Worm (Caenorhabditis elegans) whole organism, L1 larva: ENCODE measurements around the gene F36F12.2.

Experiments used
- C04F5.9 ChIP-seq: sonication (generic microtip); optimal IDR thresholded peaks from 2 replicates; lab custom pipeline; 2016; ENCODE audit warnings: missing genetic modification characterization, missing compliant biosample characterization
- C16A3.4 ChIP-seq: fragments of 150-350 bp; optimal IDR thresholded peaks from 2 replicates; lab custom pipeline; 2014; ENCODE audit warnings: missing biosample characterization, missing genetic modification characterization
- aha-1 ChIP-seq: fragments of 150-350 bp; optimal IDR thresholded peaks from 2 replicates; lab custom pipeline; 2014; ENCODE audit warnings: missing biosample characterization, missing genetic modification characterization
- aly-2 ChIP-seq: fragments of 150-350 bp; optimal IDR thresholded peaks from 2 replicates; lab custom pipeline; 2014; ENCODE audit warnings: missing biosample characterization, missing genetic modification characterization
- ama-1 ChIP-seq: fragments of 150-350 bp; optimal IDR thresholded peaks from 2 replicates; lab custom pipeline; 2014
- blmp-1 ChIP-seq: fragments of 150-350 bp; optimal IDR thresholded peaks from 2 replicates; lab custom pipeline; 2014; ENCODE audit warnings: missing biosample characterization, missing genetic modification characterization
- ceh-63 ChIP-seq: fragments of 200-800 bp; sonication (Bioruptor generic); optimal IDR thresholded peaks from 2 replicates; lab custom pipeline; 2018; ENCODE audit warnings: mild to moderate bottlenecking, missing genetic modification characterization, missing compliant biosample characterization
- ceh-8 ChIP-seq: fragments of 200-800 bp; sonication (Bioruptor generic); optimal IDR thresholded peaks from 2 replicates; lab custom pipeline; 2018; ENCODE audit warnings: mild to moderate bottlenecking, missing genetic modification characterization, moderate library complexity, missing compliant biosample characterization
- ceh-82 ChIP-seq, 3 experiments: fragments of 150-350 bp in 1 of 3; sonication (generic microtip) in 2 of 3; optimal IDR thresholded peaks; 2 replicates each; lab custom pipeline; 2014 to 2017; ENCODE audit warnings: missing biosample characterization in 3 of 3, missing genetic modification characterization in 3 of 3
- ceh-88 ChIP-seq: fragments of 200-800 bp; sonication (Bioruptor generic); IDR thresholded peaks from 2 replicates; pipeline ENCODE4 v1.3.6; 2022; ENCODE audit warnings: missing genetic modification characterization, missing compliant biosample characterization
- ceh-90 ChIP-seq: sonication (generic microtip); optimal IDR thresholded peaks from 2 replicates; lab custom pipeline; 2016; ENCODE audit warnings: missing genetic modification characterization, missing compliant biosample characterization
- ces-1 ChIP-seq: fragments of 150-350 bp; optimal IDR thresholded peaks from 2 replicates; lab custom pipeline; 2014; ENCODE audit warnings: missing biosample characterization, missing genetic modification reagents, missing genetic modification characterization
- dsc-1 ChIP-seq: sonication (generic microtip); optimal IDR thresholded peaks from 2 replicates; lab custom pipeline; 2016; ENCODE audit warnings: mild to moderate bottlenecking, missing genetic modification characterization, missing compliant biosample characterization
- egl-13 ChIP-seq: sonication (generic microtip); optimal IDR thresholded peaks from 2 replicates; lab custom pipeline; 2016; ENCODE audit warnings: missing genotype, missing genetic modification reagents, missing genetic modification characterization, missing compliant biosample characterization
- elt-3 ChIP-seq, 6 experiments: fragments of 150-350 bp in 1 of 6; sonication (generic microtip); optimal IDR thresholded peaks; 2 replicates each; lab custom pipeline; 2017 to 2018; ENCODE audit warnings: missing biosample characterization in 6 of 6, missing genetic modification characterization in 6 of 6, inconsistent platforms in 1 of 6
- fkh-4 ChIP-seq: sonication (generic microtip); optimal IDR thresholded peaks from 2 replicates; lab custom pipeline; 2016; ENCODE audit warnings: missing compliant biosample characterization, missing genetic modification characterization, borderline replicate concordance
- fkh-8 ChIP-seq: sonication (generic microtip); optimal IDR thresholded peaks from 2 replicates; lab custom pipeline; 2016; ENCODE audit warnings: mild to moderate bottlenecking, missing genetic modification characterization, missing compliant biosample characterization
- fos-1 ChIP-seq: fragments of 150-350 bp; optimal IDR thresholded peaks from 2 replicates; lab custom pipeline; 2014; ENCODE audit warnings: missing biosample characterization, missing genetic modification characterization
- isw-1 ChIP-seq: fragments of 200-800 bp; sonication (Bioruptor generic); IDR thresholded peaks from 2 replicates; pipeline ENCODE4 v1.3.6; 2022; ENCODE audit warnings: missing genetic modification characterization, missing compliant biosample characterization
- lin-13 ChIP-seq: fragments of 150-350 bp; optimal IDR thresholded peaks from 2 replicates; lab custom pipeline; 2014; ENCODE audit warnings: missing biosample characterization, missing genetic modification reagents, missing genetic modification characterization
- lin-14 ChIP-seq: fragments of 200-800 bp; sonication (Bioruptor generic); optimal IDR thresholded peaks from 2 replicates; lab custom pipeline; 2018; ENCODE audit warnings: mild to moderate bottlenecking, missing genetic modification characterization, moderate library complexity, missing compliant biosample characterization
- lin-15B ChIP-seq: fragments of 150-350 bp; sonication (generic microtip); optimal IDR thresholded peaks from 3 replicates; lab custom pipeline; 2014; ENCODE audit warnings: missing biosample characterization, missing genetic modification characterization
- lin-35 ChIP-seq, 2 experiments: fragments of 150-350 bp; optimal IDR thresholded peaks; 2 replicates each; lab custom pipeline; 2014; ENCODE audit warnings: missing biosample characterization in 2 of 2, missing genetic modification characterization in 2 of 2, missing genetic modification reagents in 2 of 2
- lir-3 ChIP-seq: sonication (generic microtip); optimal IDR thresholded peaks from 2 replicates; lab custom pipeline; 2016; ENCODE audit warnings: mild to moderate bottlenecking, missing genetic modification characterization, moderate library complexity, missing compliant biosample characterization; ENCODE audit not compliant: poor library complexity
- lsy-2 ChIP-seq, 2 experiments: fragments of 150-350 bp; optimal IDR thresholded peaks; 2 replicates each; lab custom pipeline; 2014; ENCODE audit warnings: missing biosample characterization in 2 of 2, missing genetic modification characterization in 2 of 2
- mab-9 ChIP-seq: fragments of 200-800 bp; sonication (Bioruptor generic); IDR thresholded peaks from 2 replicates; pipeline ENCODE4 v1.3.6; 2022; ENCODE audit warnings: missing genetic modification reagents, missing genetic modification characterization, missing compliant biosample characterization
- mef-2 ChIP-seq: fragments of 150-350 bp; optimal IDR thresholded peaks from 2 replicates; lab custom pipeline; 2014; ENCODE audit warnings: missing biosample characterization, missing genetic modification characterization
- mep-1 ChIP-seq: fragments of 150-350 bp; optimal IDR thresholded peaks from 2 replicates; lab custom pipeline; 2014; ENCODE audit warnings: missing biosample characterization, missing genetic modification characterization
- nhr-12 ChIP-seq: sonication (generic microtip); optimal IDR thresholded peaks from 2 replicates; lab custom pipeline; 2017; ENCODE audit warnings: missing biosample characterization, missing genetic modification characterization
- nhr-19 ChIP-seq: fragments of 200-800 bp; sonication (Bioruptor generic); conservative IDR thresholded peaks from 2 replicates; pipeline ENCODE4 v1.3.6; 2022; ENCODE audit warnings: missing genetic modification characterization, missing compliant biosample characterization
- nhr-20 ChIP-seq: sonication (generic microtip); optimal IDR thresholded peaks from 2 replicates; lab custom pipeline; 2016; ENCODE audit warnings: mild to moderate bottlenecking, missing genetic modification characterization, missing compliant biosample characterization
- nhr-47 ChIP-seq: sonication (generic microtip); optimal IDR thresholded peaks from 2 replicates; lab custom pipeline; 2016; ENCODE audit warnings: mild to moderate bottlenecking, missing genetic modification characterization, moderate library complexity, missing compliant biosample characterization
- nhr-71 ChIP-seq: sonication (generic microtip); optimal IDR thresholded peaks from 2 replicates; lab custom pipeline; 2016; ENCODE audit warnings: mild to moderate bottlenecking, missing genetic modification characterization, moderate library complexity, missing compliant biosample characterization
- nhr-84 ChIP-seq: sonication (generic microtip); optimal IDR thresholded peaks from 2 replicates; lab custom pipeline; 2017; ENCODE audit warnings: missing biosample characterization, missing genetic modification characterization
- pag-3 ChIP-seq: sonication (generic microtip); optimal IDR thresholded peaks from 2 replicates; lab custom pipeline; 2017; ENCODE audit warnings: missing genetic modification characterization, mild to moderate bottlenecking, missing compliant biosample characterization, antibody characterized with exemption, borderline replicate concordance; ENCODE audit not compliant: insufficient read depth
- pax-3 ChIP-seq: fragments of 200-800 bp; sonication (Bioruptor generic); optimal IDR thresholded peaks from 2 replicates; lab custom pipeline; 2018; ENCODE audit warnings: mild to moderate bottlenecking, missing genetic modification characterization, moderate library complexity, missing compliant biosample characterization
- pqm-1 ChIP-seq: sonication (generic microtip); optimal IDR thresholded peaks from 3 replicates; lab custom pipeline; 2017; ENCODE audit warnings: missing biosample characterization, missing genetic modification characterization
- skn-1 ChIP-seq: fragments of 150-350 bp; optimal IDR thresholded peaks from 2 replicates; lab custom pipeline; 2014; ENCODE audit warnings: missing biosample characterization, missing genetic modification characterization
- snpc-4 ChIP-seq: fragments of 150-350 bp; optimal IDR thresholded peaks from 2 replicates; lab custom pipeline; 2014; ENCODE audit warnings: missing biosample characterization, missing genetic modification characterization
- sox-4 ChIP-seq: sonication (generic microtip); optimal IDR thresholded peaks from 2 replicates; lab custom pipeline; 2016; ENCODE audit warnings: missing genetic modification characterization, missing compliant biosample characterization
- tbx-2 ChIP-seq: sonication (generic microtip); optimal IDR thresholded peaks from 2 replicates; lab custom pipeline; 2016; ENCODE audit warnings: missing genetic modification characterization, missing compliant biosample characterization
- unc-30 ChIP-seq: sonication (generic microtip); optimal IDR thresholded peaks from 2 replicates; lab custom pipeline; 2017; ENCODE audit warnings: missing biosample characterization, missing genetic modification characterization
- unc-62 ChIP-seq: fragments of 150-350 bp; optimal IDR thresholded peaks from 2 replicates; lab custom pipeline; 2014; ENCODE audit warnings: missing biosample characterization, missing genetic modification reagents, missing genetic modification characterization
- unc-86 ChIP-seq: sonication (generic microtip); optimal IDR thresholded peaks from 2 replicates; lab custom pipeline; 2016; ENCODE audit warnings: missing genetic modification characterization, missing compliant biosample characterization
- zip-4 ChIP-seq: fragments of 200-800 bp; sonication (Bioruptor generic); optimal IDR thresholded peaks from 2 replicates; lab custom pipeline; 2018; ENCODE audit warnings: mild to moderate bottlenecking, missing genetic modification characterization, moderate library complexity, missing compliant biosample characterization
- ztf-4 ChIP-seq: fragments of 150-350 bp; optimal IDR thresholded peaks from 2 replicates; lab custom pipeline; 2014; ENCODE audit warnings: missing biosample characterization, missing genetic modification characterization

The F36F12.2 gene

ce11 chrV:2133512-2133911 lies 38.4 kb upstream of the F36F12.2 start (continued):
- no peak for TF ChIP-seq ama-1 (lab: Kevin White, UChicago)
- no peak for TF ChIP-seq unc-30 (tag; lab: Kevin White, UChicago)
- TF ChIP-seq nhr-47 (tag; lab: Kevin White, UChicago), result peak; percentile 75
- TF ChIP-seq egl-13 (tag; lab: Kevin White, UChicago), result peak; percentile 70
- TF ChIP-seq ces-1 (GFP tag; lab: Kevin White, UChicago), result no peak
- TF ChIP-seq mab-9 (GFP tag; lab: Robert Waterston, UW), result peak; percentile 44; the same call in 1 of the 2 replicates
- TF ChIP-seq ceh-90 (tag; lab: Kevin White, UChicago), result no peak
- TF ChIP-seq lir-3 (tag; lab: Kevin White, UChicago), result peak; percentile 22
- peak; percentile 76 for TF ChIP-seq tbx-2 (tag; lab: Kevin White, UChicago)
- no peak for TF ChIP-seq lin-15B (tag; lab: Kevin White, UChicago)
- peak; percentile 53 for TF ChIP-seq skn-1 (tag; lab: Kevin White, UChicago)
- no peak for TF ChIP-seq zip-4 (GFP tag; lab: Kevin White, UChicago)
- TF ChIP-seq fos-1 (tag; lab: Kevin White, UChicago), result no peak
- TF ChIP-seq aha-1 (tag; lab: Kevin White, UChicago), result no peak
- no peak for TF ChIP-seq nhr-84
- TF ChIP-seq mef-2 (tag; lab: Kevin White, UChicago), result peak; percentile 19
- peak; percentile 36 for TF ChIP-seq C16A3.4 (tag; lab: Kevin White, UChicago)
- no peak for TF ChIP-seq elt-3 (tag; optimal IDR thresholded peaks at IDR 0.05; lab: Kevin White, UChicago)
- TF ChIP-seq isw-1 (GFP tag; lab: Robert Waterston, UW), result peak; percentile 33
- TF ChIP-seq ceh-63 (GFP tag; lab: Kevin White, UChicago), result no peak
- peak; percentile 64 for TF ChIP-seq dsc-1 (tag; lab: Kevin White, UChicago)
- no peak for TF ChIP-seq ztf-4 (tag; lab: Kevin White, UChicago)
- TF ChIP-seq unc-62 (GFP tag; lab: Kevin White, UChicago), result no peak
- TF ChIP-seq fkh-4 (tag; lab: Kevin White, UChicago), result no peak
- TF ChIP-seq lsy-2 (tag; optimal IDR thresholded peaks at IDR 0.05; lab: Kevin White, UChicago), result peak; percentile 60 to 72
- peak; percentile 1 for TF ChIP-seq pax-3 (tag; lab: Kevin White, UChicago)
- no peak for TF ChIP-seq pag-3 (tag; lab: Kevin White, UChicago)
- peak; percentile 73 for TF ChIP-seq nhr-19
- peak; percentile 42 for TF ChIP-seq sox-4
- TF ChIP-seq snpc-4 (tag; lab: Kevin White, UChicago), result peak; percentile 2
- no peak for TF ChIP-seq ceh-8
- no peak for TF ChIP-seq pqm-1 (tag; lab: Kevin White, UChicago)
- peak; percentile 26 to 48 for TF ChIP-seq lin-35 (GFP tag; optimal IDR thresholded peaks at IDR 0.05; lab: Kevin White, UChicago)
- peak; percentile 91 for TF ChIP-seq unc-86
- TF ChIP-seq fkh-8 (tag; lab: Kevin White, UChicago), result peak; percentile 86
- peak; percentile 36 for TF ChIP-seq lin-13 (GFP tag; lab: Kevin White, UChicago)
- peak; percentile 40 to 85 (median 61) for TF ChIP-seq ceh-82 (tag; optimal IDR thresholded peaks at IDR 0.05; lab: Kevin White, UChicago)
- TF ChIP-seq blmp-1 (tag; lab: Kevin White, UChicago), result no peak
- peak; percentile 71 for TF ChIP-seq mep-1 (tag; lab: Kevin White, UChicago)
- TF ChIP-seq aly-2 (tag; lab: Kevin White, UChicago), result no peak
- peak; percentile 99 for TF ChIP-seq lin-14 (GFP tag; lab: Kevin White, UChicago)
- peak; percentile 84 for TF ChIP-seq nhr-71 (tag; lab: Kevin White, UChicago)
- peak; percentile 64 for TF ChIP-seq nhr-20 (tag; lab: Kevin White, UChicago)
- TF ChIP-seq ceh-88, result no peak
- no peak for TF ChIP-seq nhr-12 (tag; lab: Kevin White, UChicago)
- no peak for TF ChIP-seq C04F5.9 (tag; lab: Kevin White, UChicago)
